Fruit fly (Drosophila melanogaster) whole organism, prepupa: Measurements from ENCODE around the gene oaf.

ENCODE experiments used
- Blimp-1 ChIP-seq: fragments of 200-800 bp; sonication (Bioruptor generic); optimal IDR thresholded peaks from 3 replicates; lab custom pipeline; 2017; ENCODE audit warnings: missing biosample characterization, missing genetic modification characterization, mild to moderate bottlenecking, moderate library complexity, missing genetic modification reagents
- CG10631 ChIP-seq: fragments of 200-800 bp; sonication (Bioruptor generic); optimal IDR thresholded peaks from 2 replicates; lab custom pipeline; 2016; ENCODE audit warnings: missing biosample characterization, missing genetic modification characterization
- CG10669 ChIP-seq: fragments of 200-800 bp; sonication (Bioruptor generic); optimal IDR thresholded peaks from 3 replicates; lab custom pipeline; 2018; ENCODE audit warnings: missing biosample characterization, mild to moderate bottlenecking, missing genetic modification characterization, moderate library complexity
- CG11294 ChIP-seq: fragments of 200-800 bp; sonication (Bioruptor generic); IDR thresholded peaks from 2 replicates; pipeline ENCODE4 v1.3.6; 2022; ENCODE audit warnings: missing biosample characterization, missing genetic modification characterization
- CG11902 ChIP-seq: fragments of 200-800 bp; sonication (Bioruptor generic); optimal IDR thresholded peaks from 3 replicates; lab custom pipeline; 2016; ENCODE audit warnings: missing biosample characterization, missing genetic modification characterization
- CG15336 ChIP-seq: fragments of 200-800 bp; sonication (Bioruptor generic); IDR thresholded peaks from 2 replicates; pipeline ENCODE4 v1.3.6; 2022; ENCODE audit warnings: missing biosample characterization, missing genetic modification characterization
- CG1621 ChIP-seq: fragments of 200-800 bp; sonication (Bioruptor generic); optimal IDR thresholded peaks from 3 replicates; lab custom pipeline; 2018; ENCODE audit warnings: missing biosample characterization, mild to moderate bottlenecking, missing genetic modification characterization
- CG16779 ChIP-seq: fragments of 200-800 bp; sonication (Bioruptor generic); optimal IDR thresholded peaks from 3 replicates; lab custom pipeline; 2017; ENCODE audit warnings: missing biosample characterization, mild to moderate bottlenecking, missing genetic modification characterization
- CG3032 ChIP-seq: fragments of 200-800 bp; optimal IDR thresholded peaks from 2 replicates; lab custom pipeline; 2019; ENCODE audit warnings: missing biosample characterization, mild to moderate bottlenecking, missing genetic modification characterization, moderate library complexity
- CG31627 ChIP-seq: fragments of 200-800 bp; sonication (Bioruptor generic); optimal IDR thresholded peaks from 3 replicates; lab custom pipeline; 2016; ENCODE audit warnings: missing biosample characterization, missing genetic modification characterization
- CG32006 ChIP-seq: fragments of 200-800 bp; sonication (Bioruptor generic); optimal IDR thresholded peaks from 3 replicates; lab custom pipeline; 2017; ENCODE audit warnings: missing biosample characterization, mild to moderate bottlenecking, missing genetic modification characterization
- CG34406 ChIP-seq: fragments of 200-800 bp; sonication (Bioruptor generic); optimal IDR thresholded peaks from 3 replicates; lab custom pipeline; 2016; ENCODE audit warnings: missing biosample characterization, missing genetic modification characterization
- CG3919 ChIP-seq: fragments of 200-800 bp; sonication (Bioruptor generic); optimal IDR thresholded peaks from 3 replicates; lab custom pipeline; 2016; ENCODE audit warnings: missing biosample characterization, missing genetic modification characterization
- CG4318 ChIP-seq: fragments of 200-800 bp; sonication (Bioruptor generic); optimal IDR thresholded peaks from 3 replicates; lab custom pipeline; 2017; ENCODE audit warnings: missing biosample characterization, mild to moderate bottlenecking, missing genetic modification characterization
- CG6276 ChIP-seq: fragments of 200-800 bp; sonication (Bioruptor generic); optimal IDR thresholded peaks from 2 replicates; lab custom pipeline; 2017; ENCODE audit warnings: missing biosample characterization, mild to moderate bottlenecking, missing genetic modification characterization
- CG6808 ChIP-seq: fragments of 200-800 bp; sonication (Bioruptor generic); optimal IDR thresholded peaks from 3 replicates; lab custom pipeline; 2017; ENCODE audit warnings: missing biosample characterization, missing genetic modification characterization, mild to moderate bottlenecking, moderate library complexity, missing genetic modification reagents
- CG6854 ChIP-seq: fragments of 200-800 bp; sonication (Bioruptor generic); optimal IDR thresholded peaks from 2 replicates; lab custom pipeline; 2017; ENCODE audit warnings: missing biosample characterization, mild to moderate bottlenecking, missing genetic modification characterization
- CG7368 ChIP-seq: fragments of 200-800 bp; sonication (Bioruptor generic); optimal IDR thresholded peaks from 3 replicates; lab custom pipeline; 2016; ENCODE audit warnings: missing biosample characterization, missing genetic modification characterization
- CG8119 ChIP-seq: fragments of 200-800 bp; sonication (Bioruptor generic); IDR thresholded peaks from 3 replicates; pipeline ENCODE4 v1.3.6; 2022; ENCODE audit warnings: missing biosample characterization, missing genetic modification characterization
- CG8319 ChIP-seq: fragments of 200-800 bp; sonication (Bioruptor generic); optimal IDR thresholded peaks from 3 replicates; lab custom pipeline; 2016; ENCODE audit warnings: missing biosample characterization, missing genetic modification characterization
- CG8632 ChIP-seq: fragments of 200-800 bp; sonication (Bioruptor generic); optimal IDR thresholded peaks from 3 replicates; lab custom pipeline; 2016; ENCODE audit warnings: missing biosample characterization, missing genetic modification characterization
- Eip75B ChIP-seq: fragments of 200-800 bp; sonication (Bioruptor generic); optimal IDR thresholded peaks from 3 replicates; lab custom pipeline; 2016; ENCODE audit warnings: missing biosample characterization, missing genetic modification characterization
- Eip78C ChIP-seq: fragments of 200-800 bp; sonication (Bioruptor generic); peaks from one replicate; lab custom pipeline; 2016; ENCODE audit warnings: missing biosample characterization, missing genetic modification characterization
- Eip93F ChIP-seq: fragments of 200-800 bp; sonication (Bioruptor generic); optimal IDR thresholded peaks from 2 replicates; lab custom pipeline; 2016; ENCODE audit warnings: missing biosample characterization, mild to moderate bottlenecking, missing genetic modification characterization
- Ets21C ChIP-seq: fragments of 200-800 bp; sonication (Bioruptor generic); optimal IDR thresholded peaks from 3 replicates; lab custom pipeline; 2016; ENCODE audit warnings: missing biosample characterization, missing genetic modification characterization
- Ets96B ChIP-seq: fragments of 200-800 bp; optimal IDR thresholded peaks from 2 replicates; lab custom pipeline; 2019; ENCODE audit warnings: missing biosample characterization, mild to moderate bottlenecking, missing genetic modification characterization, moderate library complexity
- Gug ChIP-seq: fragments of 200-800 bp; sonication (Bioruptor generic); IDR thresholded peaks from 2 replicates; pipeline ENCODE4 v1.3.6; 2022; ENCODE audit warnings: missing biosample characterization, missing genetic modification characterization
- Hr38 ChIP-seq: sonication (Bioruptor generic); optimal IDR thresholded peaks from 2 replicates; lab custom pipeline; 2016; ENCODE audit warnings: missing biosample characterization, missing genetic modification characterization
- Hr4 ChIP-seq: fragments of 200-800 bp; sonication (Bioruptor generic); optimal IDR thresholded peaks from 3 replicates; lab custom pipeline; 2016; ENCODE audit warnings: missing biosample characterization, missing genetic modification characterization
- Lpt ChIP-seq: fragments of 200-800 bp; sonication (Bioruptor generic); optimal IDR thresholded peaks from 3 replicates; lab custom pipeline; 2016; ENCODE audit warnings: missing biosample characterization, missing genetic modification characterization
- Met ChIP-seq: fragments of 200-800 bp; sonication (Bioruptor generic); optimal IDR thresholded peaks from 3 replicates; lab custom pipeline; 2016; ENCODE audit warnings: missing biosample characterization, missing genetic modification characterization
- OdsH ChIP-seq: fragments of 200-800 bp; sonication (Bioruptor generic); optimal IDR thresholded peaks from 3 replicates; lab custom pipeline; 2016; ENCODE audit warnings: missing biosample characterization, missing genetic modification characterization
- Sox14 ChIP-seq: fragments of 200-800 bp; sonication (Bioruptor generic); optimal IDR thresholded peaks from 3 replicates; lab custom pipeline; 2016; ENCODE audit warnings: missing biosample characterization, missing genetic modification characterization
- acj6 ChIP-seq: fragments of 200-800 bp; sonication (Bioruptor generic); optimal IDR thresholded peaks from 3 replicates; lab custom pipeline; 2016; ENCODE audit warnings: missing biosample characterization, missing genetic modification characterization
- cyc ChIP-seq: fragments of 200-800 bp; sonication (Bioruptor generic); optimal IDR thresholded peaks from 3 replicates; lab custom pipeline; 2016; ENCODE audit warnings: missing biosample characterization, missing genetic modification characterization
- dac ChIP-seq: fragments of 200-800 bp; sonication (Bioruptor generic); optimal IDR thresholded peaks from 2 replicates; lab custom pipeline; 2017; ENCODE audit warnings: missing biosample characterization, mild to moderate bottlenecking, missing genetic modification characterization
- dsx ChIP-seq: fragments of 200-800 bp; optimal IDR thresholded peaks from 3 replicates; lab custom pipeline; 2019; ENCODE audit warnings: missing biosample characterization, mild to moderate bottlenecking, missing genetic modification characterization, moderate library complexity; ENCODE audit not compliant: poor library complexity, severe bottlenecking
- eg ChIP-seq: fragments of 200-800 bp; sonication (Bioruptor generic); IDR thresholded peaks from 3 replicates; pipeline ENCODE4 v1.3.6; 2022; ENCODE audit warnings: missing biosample characterization, missing genetic modification characterization
- fd59A ChIP-seq: fragments of 200-800 bp; sonication (Bioruptor generic); optimal IDR thresholded peaks from 2 replicates; lab custom pipeline; 2017; ENCODE audit warnings: missing biosample characterization, mild to moderate bottlenecking, missing genetic modification characterization, missing genetic modification reagents
- fd85E ChIP-seq: fragments of 200-800 bp; sonication (Bioruptor generic); optimal IDR thresholded peaks from 3 replicates; lab custom pipeline; 2016; ENCODE audit warnings: missing biosample characterization, missing genetic modification characterization
- lz ChIP-seq: fragments of 200-800 bp; sonication (Bioruptor generic); optimal IDR thresholded peaks from 3 replicates; lab custom pipeline; 2016; ENCODE audit warnings: missing biosample characterization, missing genetic modification characterization
- net ChIP-seq: fragments of 200-800 bp; sonication (Bioruptor generic); optimal IDR thresholded peaks from 3 replicates; lab custom pipeline; 2016; ENCODE audit warnings: missing biosample characterization, missing genetic modification characterization
- pdm3 ChIP-seq: fragments of 200-800 bp; sonication (Bioruptor generic); optimal IDR thresholded peaks from 3 replicates; lab custom pipeline; 2016; ENCODE audit warnings: missing biosample characterization, missing genetic modification characterization
- salr ChIP-seq, 2 experiments: fragments of 200-800 bp; sonication (Bioruptor generic); optimal IDR thresholded peaks; 3 replicates each; lab custom pipeline; 2016 to 2018; ENCODE audit warnings: missing biosample characterization in 2 of 2, missing genetic modification characterization in 2 of 2, mild to moderate bottlenecking in 1 of 2
- spab ChIP-seq: fragments of 200-800 bp; sonication (Bioruptor generic); optimal IDR thresholded peaks from 2 replicates; lab custom pipeline; 2017; ENCODE audit warnings: missing biosample characterization, mild to moderate bottlenecking, missing genetic modification characterization, missing genetic modification reagents
- svp ChIP-seq: fragments of 200-800 bp; sonication (Bioruptor generic); peaks from one replicate; lab custom pipeline; 2016; ENCODE audit warnings: missing biosample characterization, missing genetic modification characterization
- topi ChIP-seq: fragments of 200-800 bp; sonication (Bioruptor generic); optimal IDR thresholded peaks from 3 replicates; lab custom pipeline; 2016; ENCODE audit warnings: missing biosample characterization, missing genetic modification characterization

The oaf gene

DNA sequence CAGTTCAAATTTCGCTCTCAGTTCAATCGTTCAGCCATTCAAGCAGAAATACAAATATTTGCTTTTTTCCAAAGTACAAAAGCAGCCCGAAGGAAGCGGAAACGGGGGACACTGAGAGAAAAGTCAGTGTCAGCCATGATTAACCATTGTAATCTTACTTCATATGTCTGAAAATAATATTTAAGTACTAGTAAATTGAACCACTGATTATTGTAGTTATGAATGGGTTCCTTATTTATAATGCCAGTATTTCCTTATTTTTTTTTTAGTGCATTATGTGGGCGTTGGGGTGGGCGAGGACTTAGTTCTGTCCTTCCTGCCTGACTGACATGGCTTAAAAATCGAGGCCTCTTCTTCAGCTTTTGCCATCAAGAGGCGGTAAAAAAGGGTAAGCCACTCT is 9.1 kb downstream of the oaf start:
- no peak for TF ChIP-seq CG4318 (GFP tag; lab: Kevin White, UChicago)
- TF ChIP-seq CG32006, result no peak
- no peak for TF ChIP-seq fd59A (GFP tag; lab: Kevin White, UChicago)
- TF ChIP-seq CG34406 (GFP tag; lab: Kevin White, UChicago), result no peak
- no peak for TF ChIP-seq CG11294 (GFP tag; lab: Robert Waterston, UW)
- no peak for TF ChIP-seq Ets96B (tag; lab: Kevin White, UChicago)
- TF ChIP-seq Eip78C (GFP tag; lab: Kevin White, UChicago), result no peak
- no peak for TF ChIP-seq Blimp-1 (GFP tag; lab: Kevin White, UChicago)
- TF ChIP-seq spab (GFP tag; lab: Kevin White, UChicago), result no peak
- no peak for TF ChIP-seq Met (GFP tag; lab: Kevin White, UChicago)
- no peak for TF ChIP-seq CG11902 (GFP tag; lab: Kevin White, UChicago)
- no peak for TF ChIP-seq acj6 (GFP tag; lab: Kevin White, UChicago)
- TF ChIP-seq Sox14 (GFP tag; lab: Kevin White, UChicago), result no peak

DNA sequence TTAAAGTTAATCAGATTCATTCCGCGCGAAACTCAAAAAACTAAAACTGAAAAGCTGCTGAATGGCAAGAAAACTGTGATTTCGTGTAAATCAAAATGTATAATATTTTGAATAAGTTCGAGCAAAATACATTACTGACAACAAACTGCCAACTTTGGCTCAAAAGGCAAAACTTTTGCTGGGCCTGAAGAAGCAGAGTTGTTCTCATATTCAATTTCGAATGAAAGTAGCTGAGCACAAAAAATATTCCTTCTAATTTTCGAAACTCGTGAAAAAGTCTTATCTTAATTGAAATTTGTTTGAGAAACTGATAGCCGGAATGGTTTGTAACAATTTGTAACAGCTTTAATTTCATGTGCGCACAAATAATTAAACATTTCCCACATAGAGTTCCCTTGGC is 25.2 kb downstream of the oaf start, which contains the start of gene CG3528:
Gene CG3528, minus strand, starts transcription at position 101 of the 400 bp plus-strand sequence.
- TF ChIP-seq CG10631 (GFP tag; lab: Kevin White, UChicago) (no peak), Eip93F (GFP tag; lab: Kevin White, UChicago) (no peak), CG10669 (GFP tag; lab: Kevin White, UChicago) (no peak), topi (GFP tag; lab: Kevin White, UChicago) (no peak), cyc (GFP tag; lab: Kevin White, UChicago) (no peak)

dm6 chr2L:2528097-2528496 is 35.3 kb downstream of the oaf start:
- TF ChIP-seq CG1621 (tag; lab: Kevin White, UChicago), result no peak
- no peak for TF ChIP-seq CG7368
- no peak for TF ChIP-seq OdsH
- no peak for TF ChIP-seq CG11294 (GFP tag; lab: Robert Waterston, UW)
- no peak for TF ChIP-seq CG16779 (tag; lab: Kevin White, UChicago)
- no peak for TF ChIP-seq svp (GFP tag; lab: Kevin White, UChicago)
- no peak for TF ChIP-seq CG15336
- TF ChIP-seq CG11902 (GFP tag; lab: Kevin White, UChicago), result no peak
- TF ChIP-seq Sox14 (GFP tag; lab: Kevin White, UChicago), result no peak
- TF ChIP-seq CG34406 (GFP tag; lab: Kevin White, UChicago), result no peak
- no peak for TF ChIP-seq acj6 (GFP tag; lab: Kevin White, UChicago)
- no peak for TF ChIP-seq CG3032
- no peak for TF ChIP-seq lz (GFP tag; lab: Kevin White, UChicago)
- no peak for TF ChIP-seq dac (GFP tag; lab: Kevin White, UChicago)
- no peak for TF ChIP-seq spab (GFP tag; lab: Kevin White, UChicago)
- TF ChIP-seq CG6808 (GFP tag; lab: Kevin White, UChicago), result no peak
- no peak for TF ChIP-seq CG6276 (GFP tag; lab: Kevin White, UChicago)
- no peak for TF ChIP-seq CG6854
- TF ChIP-seq pdm3 (GFP tag; lab: Kevin White, UChicago), result no peak
- no peak for TF ChIP-seq Ets21C
- no peak for TF ChIP-seq CG31627
- no peak for TF ChIP-seq net (GFP tag; lab: Kevin White, UChicago)
- TF ChIP-seq CG32006, result peak; percentile 20
- TF ChIP-seq Eip93F (GFP tag; lab: Kevin White, UChicago), result no peak
- no peak for TF ChIP-seq Blimp-1 (GFP tag; lab: Kevin White, UChicago)
- TF ChIP-seq Gug (GFP tag; lab: Robert Waterston, UW), result no peak
- no peak for TF ChIP-seq Ets96B (tag; lab: Kevin White, UChicago)
- TF ChIP-seq salr (GFP tag; optimal IDR thresholded peaks at IDR 0.05; lab: Kevin White, UChicago), result no peak
- no peak for TF ChIP-seq Hr38 (GFP tag; lab: Kevin White, UChicago)
- no peak for TF ChIP-seq dsx (GFP tag; lab: Kevin White, UChicago)
- peak; percentile 2 for TF ChIP-seq CG3919 (GFP tag; lab: Kevin White, UChicago)
- no peak for TF ChIP-seq Lpt
- TF ChIP-seq Hr4 (GFP tag; lab: Kevin White, UChicago), result peak; percentile 1
- no peak for TF ChIP-seq fd85E (GFP tag; lab: Kevin White, UChicago)
- peak; percentile 32 for TF ChIP-seq Eip78C (GFP tag; lab: Kevin White, UChicago)
- no peak for TF ChIP-seq eg
- no peak for TF ChIP-seq Eip75B (GFP tag; lab: Kevin White, UChicago)
- TF ChIP-seq CG8319 (GFP tag; lab: Kevin White, UChicago), result no peak
- TF ChIP-seq CG10669 (GFP tag; lab: Kevin White, UChicago), result peak; percentile 8
- no peak for TF ChIP-seq CG8119 (GFP tag; lab: Robert Waterston, UW)
- TF ChIP-seq CG8632, result no peak
